Fruit fly (Drosophila melanogaster) whole organism, embryonic: ENCODE data around the gene RhoGAP19D.
A peak's percentile ranks its signal among the peaks of the same experiment; 100 is the strongest.

Experiments
- Abd-B ChIP-seq: fragments of 200-800 bp; sonication (Bioruptor generic); optimal IDR thresholded peaks from 2 replicates; lab custom pipeline; 2018; ENCODE audit warnings: missing biosample characterization, mild to moderate bottlenecking, missing genetic modification characterization, moderate library complexity
- Adf1 ChIP-seq: fragments of 200-800 bp; sonication (Bioruptor generic); IDR thresholded peaks from 2 replicates; pipeline ENCODE4 v1.3.6; 2022; ENCODE audit warnings: missing biosample characterization, missing genetic modification characterization
- Antp ChIP-seq: fragments of 200-800 bp; sonication (Bioruptor generic); optimal IDR thresholded peaks from 3 replicates; lab custom pipeline; 2016; ENCODE audit warnings: missing biosample characterization, missing genetic modification characterization
- Bdp1 ChIP-seq: fragments of 200-800 bp; sonication (Bioruptor generic); optimal IDR thresholded peaks from 3 replicates; lab custom pipeline; 2016; ENCODE audit warnings: missing biosample characterization, missing genetic modification characterization
- CG10147 ChIP-seq: fragments of 200-800 bp; sonication (Bioruptor generic); optimal IDR thresholded peaks from 2 replicates; lab custom pipeline; 2019; ENCODE audit warnings: missing biosample characterization, mild to moderate bottlenecking, missing genetic modification characterization, moderate library complexity
- CG10366 ChIP-seq: fragments of 200-800 bp; sonication (Bioruptor generic); IDR thresholded peaks from 2 replicates; pipeline ENCODE4 v1.3.6; 2022; ENCODE audit warnings: missing biosample characterization, missing genetic modification characterization
- CG17385 ChIP-seq: fragments of 200-800 bp; sonication (Bioruptor generic); optimal IDR thresholded peaks from 3 replicates; lab custom pipeline; 2018; ENCODE audit warnings: missing biosample characterization, mild to moderate bottlenecking, missing genetic modification characterization
- CG17612 ChIP-seq: fragments of 200-800 bp; sonication (Bioruptor generic); IDR thresholded peaks from 2 replicates; pipeline ENCODE4 v1.3.6; 2022; ENCODE audit warnings: missing biosample characterization, missing genetic modification characterization
- CG1832 ChIP-seq: fragments of 200-800 bp; sonication (Bioruptor generic); optimal IDR thresholded peaks from 2 replicates; lab custom pipeline; 2017; ENCODE audit warnings: missing biosample characterization, mild to moderate bottlenecking, missing genetic modification characterization, inconsistent platforms
- CG2875 ChIP-seq: fragments of 200-800 bp; sonication (Bioruptor generic); optimal IDR thresholded peaks from 2 replicates; lab custom pipeline; 2017; ENCODE audit warnings: missing biosample characterization, mild to moderate bottlenecking, missing genetic modification characterization, missing genetic modification reagents
- CG34376 ChIP-seq: fragments of 200-800 bp; sonication (Bioruptor generic); optimal IDR thresholded peaks from 2 replicates; lab custom pipeline; 2018; ENCODE audit warnings: missing biosample characterization, mild to moderate bottlenecking, missing genetic modification characterization
- CG4707 ChIP-seq: fragments of 200-800 bp; sonication (Bioruptor generic); optimal IDR thresholded peaks from 2 replicates; lab custom pipeline; 2018; ENCODE audit warnings: missing biosample characterization, mild to moderate bottlenecking, missing genetic modification characterization, moderate library complexity
- CG4820 ChIP-seq: fragments of 200-800 bp; sonication (Bioruptor generic); optimal IDR thresholded peaks from 3 replicates; lab custom pipeline; 2016; ENCODE audit warnings: missing biosample characterization, missing genetic modification characterization
- CG6175 ChIP-seq: fragments of 200-800 bp; sonication (Bioruptor generic); IDR thresholded peaks from 3 replicates; pipeline ENCODE4 v1.3.6; 2022; ENCODE audit warnings: missing biosample characterization, missing genetic modification characterization
- CG6813 ChIP-seq: fragments of 200-800 bp; sonication (Bioruptor generic); optimal IDR thresholded peaks from 2 replicates; lab custom pipeline; 2017; ENCODE audit warnings: missing biosample characterization, missing genetic modification characterization, mild to moderate bottlenecking, moderate library complexity, missing genetic modification reagents
- CG7786 ChIP-seq: fragments of 200-800 bp; sonication (Bioruptor generic); optimal IDR thresholded peaks from 2 replicates; lab custom pipeline; 2016; ENCODE audit warnings: missing biosample characterization, missing genetic modification characterization
- CG8765 ChIP-seq: fragments of 200-800 bp; sonication (Bioruptor generic); IDR thresholded peaks from 2 replicates; pipeline ENCODE4 v1.3.6; 2022; ENCODE audit warnings: missing biosample characterization, missing genetic modification characterization
- D19B ChIP-seq: fragments of 200-800 bp; sonication (Bioruptor generic); optimal IDR thresholded peaks from 2 replicates; lab custom pipeline; 2017; ENCODE audit warnings: missing biosample characterization, mild to moderate bottlenecking, missing genetic modification characterization
- Dad ChIP-seq: fragments of 200-800 bp; sonication (Bioruptor generic); optimal IDR thresholded peaks from 3 replicates; lab custom pipeline; 2016; ENCODE audit warnings: missing biosample characterization, missing genetic modification characterization
- Dip2 ChIP-seq: fragments of 200-800 bp; sonication (Bioruptor generic); IDR thresholded peaks from 2 replicates; pipeline ENCODE4 v1.3.6; 2022; ENCODE audit warnings: missing biosample characterization, missing genetic modification characterization
- Dp ChIP-seq: fragments of 200-800 bp; sonication (Bioruptor generic); optimal IDR thresholded peaks from 2 replicates; lab custom pipeline; 2018; ENCODE audit warnings: missing biosample characterization, mild to moderate bottlenecking, missing genetic modification characterization, moderate library complexity
- E2f1 ChIP-seq: fragments of 200-800 bp; sonication (Bioruptor generic); IDR thresholded peaks from 2 replicates; pipeline ENCODE4 v1.3.6; 2022; ENCODE audit warnings: missing biosample characterization, missing genetic modification characterization
- ERR ChIP-seq: fragments of 200-800 bp; sonication (Bioruptor generic); optimal IDR thresholded peaks from 2 replicates; lab custom pipeline; 2016; ENCODE audit warnings: missing biosample characterization, missing genetic modification characterization
- Hr3 ChIP-seq: fragments of 200-800 bp; sonication (Bioruptor generic); optimal IDR thresholded peaks from 3 replicates; lab custom pipeline; 2016; ENCODE audit warnings: missing biosample characterization, missing genetic modification characterization
- Pdp1 ChIP-seq, 2 experiments: fragments of 200-800 bp; sonication (Bioruptor generic); optimal IDR thresholded peaks; 3 replicates each; lab custom pipeline; 2016; ENCODE audit warnings: missing biosample characterization in 2 of 2, missing genetic modification characterization in 2 of 2, mild to moderate bottlenecking in 1 of 2, moderate library complexity in 1 of 2
- Sox102F ChIP-seq: fragments of 200-800 bp; sonication (Bioruptor generic); optimal IDR thresholded peaks from 2 replicates; lab custom pipeline; 2018; ENCODE audit warnings: missing biosample characterization, mild to moderate bottlenecking, missing genetic modification characterization, moderate library complexity
- Spps ChIP-seq: fragments of 200-800 bp; sonication (Bioruptor generic); optimal IDR thresholded peaks from 2 replicates; lab custom pipeline; 2018; ENCODE audit warnings: missing biosample characterization, mild to moderate bottlenecking, missing genetic modification characterization
- Sry-δ ChIP-seq: fragments of 200-800 bp; sonication (Bioruptor generic); optimal IDR thresholded peaks from 2 replicates; lab custom pipeline; 2016; ENCODE audit warnings: missing biosample characterization, missing genetic modification characterization
- Ssrp ChIP-seq: fragments of 200-800 bp; sonication (Bioruptor generic); optimal IDR thresholded peaks from 2 replicates; lab custom pipeline; 2018; ENCODE audit warnings: missing biosample characterization, mild to moderate bottlenecking, missing genetic modification characterization, moderate library complexity
- Trl ChIP-seq, 3 experiments: fragments of >200 bp in 2 of 3; fragments of 200-800 bp in 1 of 3; sonication (Bioruptor generic) in 1 of 3; optimal IDR thresholded peaks; 2 replicates in 1 of 3; 3 replicates in 2 of 3; lab custom pipeline; 2016 to 2017; ENCODE audit warnings: missing biosample characterization in 1 of 3, missing genetic modification characterization in 1 of 3
- ap ChIP-seq: fragments of 200-800 bp; sonication (Bioruptor generic); IDR thresholded peaks from 2 replicates; pipeline ENCODE4 v1.3.6; 2022; ENCODE audit warnings: missing biosample characterization, missing genetic modification characterization
- bsh ChIP-seq, 2 experiments: fragments of 200-800 bp; sonication (Bioruptor generic); optimal IDR thresholded peaks; 2 replicates each; lab custom pipeline; 2017 to 2018; ENCODE audit warnings: mild to moderate bottlenecking in 2 of 2, missing biosample characterization in 2 of 2, missing genetic modification characterization in 2 of 2, moderate library complexity in 1 of 2
- chinmo ChIP-seq: fragments of 200-800 bp; sonication (Bioruptor generic); IDR thresholded peaks from 4 replicates; pipeline ENCODE4 v1.3.6; 2022; ENCODE audit warnings: missing biosample characterization, missing genetic modification characterization; ENCODE audit not compliant: partially characterized antibody
- corto ChIP-seq: fragments of 200-800 bp; sonication (Bioruptor generic); optimal IDR thresholded peaks from 2 replicates; lab custom pipeline; 2016; ENCODE audit warnings: missing biosample characterization, mild to moderate bottlenecking, missing genetic modification characterization, moderate library complexity
- crol ChIP-seq: fragments of 200-800 bp; sonication (Bioruptor generic); IDR thresholded peaks from 2 replicates; pipeline ENCODE4 v1.3.6; 2022; ENCODE audit warnings: missing biosample characterization, missing genetic modification characterization
- dysf ChIP-seq: fragments of 200-800 bp; sonication (Bioruptor generic); IDR thresholded peaks from 3 replicates; pipeline ENCODE4 v1.3.6; 2022; ENCODE audit warnings: missing biosample characterization, missing genetic modification characterization
- fd102C ChIP-seq: fragments of 200-800 bp; sonication (Bioruptor generic); optimal IDR thresholded peaks from 2 replicates; lab custom pipeline; 2018; ENCODE audit warnings: missing biosample characterization, mild to moderate bottlenecking, missing genetic modification characterization, moderate library complexity
- fru ChIP-seq: fragments of >200 bp; optimal IDR thresholded peaks from 2 replicates; lab custom pipeline; 2017
- gem ChIP-seq: fragments of 200-800 bp; sonication (Bioruptor generic); optimal IDR thresholded peaks from 2 replicates; lab custom pipeline; 2019; ENCODE audit warnings: missing biosample characterization, mild to moderate bottlenecking, missing genetic modification characterization, moderate library complexity
- grau ChIP-seq: fragments of 200-800 bp; optimal IDR thresholded peaks from 3 replicates; lab custom pipeline; 2019; ENCODE audit warnings: missing biosample characterization, mild to moderate bottlenecking, missing genetic modification characterization, moderate library complexity
- kah ChIP-seq: fragments of 200-800 bp; sonication (Bioruptor generic); optimal IDR thresholded peaks from 2 replicates; lab custom pipeline; 2018; ENCODE audit warnings: missing biosample characterization, mild to moderate bottlenecking, missing genetic modification characterization
- kay ChIP-seq: fragments of 200-800 bp; sonication (Bioruptor generic); optimal IDR thresholded peaks from 2 replicates; lab custom pipeline; 2016; ENCODE audit warnings: missing biosample characterization, missing genetic modification characterization
- kni ChIP-seq: fragments of 200-800 bp; sonication (Bioruptor generic); optimal IDR thresholded peaks from 3 replicates; lab custom pipeline; 2017; ENCODE audit warnings: mild to moderate bottlenecking, missing biosample characterization, missing genetic modification reagents, missing genetic modification characterization
- lov ChIP-seq, 2 experiments: fragments of 200-800 bp in 1 of 2; fragments of >200 bp in 1 of 2; sonication (Bioruptor generic) in 1 of 2; IDR thresholded peaks in 1 of 2; optimal IDR thresholded peaks in 1 of 2; 2 replicates in 1 of 2; 3 replicates in 1 of 2; pipeline versions ENCODE4 v1.3.6 to Lab custom; 2017 to 2022; ENCODE audit warnings: missing biosample characterization in 1 of 2, missing genetic modification characterization in 1 of 2
- luna ChIP-seq: fragments of 200-800 bp; sonication (Bioruptor generic); optimal IDR thresholded peaks from 2 replicates; lab custom pipeline; 2016; ENCODE audit warnings: missing biosample characterization, missing genetic modification characterization
- slou ChIP-seq: fragments of 200-800 bp; sonication (Bioruptor generic); optimal IDR thresholded peaks from 3 replicates; lab custom pipeline; 2016; ENCODE audit warnings: missing biosample characterization, missing genetic modification characterization
- tup ChIP-seq: fragments of 200-800 bp; sonication (Bioruptor generic); optimal IDR thresholded peaks from 2 replicates; lab custom pipeline; 2016; ENCODE audit warnings: missing biosample characterization, mild to moderate bottlenecking, missing genetic modification characterization, moderate library complexity
- vvl ChIP-seq: fragments of 200-800 bp; sonication (Bioruptor generic); IDR thresholded peaks from 2 replicates; pipeline ENCODE4 v1.3.6; 2022; ENCODE audit warnings: missing biosample characterization, missing genetic modification characterization

Gene RhoGAP19D

DNA sequence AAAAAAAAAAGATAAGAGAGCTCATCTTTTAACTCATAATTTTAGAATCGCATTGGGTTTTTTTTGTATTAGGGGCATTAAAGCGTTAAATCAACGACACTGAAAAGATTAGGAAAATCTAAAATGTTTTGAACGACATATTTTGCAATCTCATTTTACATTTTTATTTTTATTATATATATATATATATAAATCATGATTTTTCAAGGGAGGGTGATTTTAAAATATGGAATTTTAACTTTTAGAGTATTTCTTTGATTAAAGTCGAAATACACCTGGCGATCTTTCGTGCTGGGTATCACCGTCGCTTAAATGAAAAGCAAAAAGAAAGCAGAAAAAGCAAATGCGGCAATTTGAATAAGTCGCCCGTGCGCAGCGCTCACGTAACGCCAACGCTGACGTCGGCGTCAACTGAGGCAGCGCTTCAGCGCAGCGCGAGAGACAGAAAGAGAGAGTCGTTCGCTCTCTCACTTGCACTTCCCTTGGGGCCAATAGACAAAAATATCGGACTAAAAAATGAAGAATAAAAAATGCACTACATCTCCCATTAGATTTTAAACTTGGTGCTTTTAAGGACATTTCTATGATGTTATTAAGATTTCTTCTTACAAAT lies 21.0 kb downstream of the RhoGAP19D start:
- TF ChIP-seq kay (GFP tag; lab: Kevin White, UChicago) (no peak), ERR (GFP tag; lab: Kevin White, UChicago) (no peak), CG6175 (GFP tag; lab: Robert Waterston, UW) (no peak), fru (no peak), Hr3 (peak; percentile 14), Ssrp (tag; lab: Kevin White, UChicago) (peak; percentile 33), Adf1 (peak; percentile 90), CG8765 (no peak), vvl (GFP tag; lab: Robert Waterston, UW) (peak; percentile 22; the same call in 1 of the 2 replicates), Trl (optimal IDR thresholded peaks at IDR 0.05; lab: Kevin White, UChicago) (peak; percentile 2 to 15), Trl (GFP tag; optimal IDR thresholded peaks at IDR 0.05; lab: Kevin White, UChicago) (no peak), lov (optimal IDR thresholded peaks at IDR 0.05; lab: Kevin White, UChicago) (no peak), lov (GFP tag; IDR thresholded peaks at IDR 0.05; lab: Robert Waterston, UW) (0 out of 3 replicates have a peak, but pooled peaks have one; percentile 36), D19B (GFP tag; lab: Kevin White, UChicago) (peak; percentile 55), CG10147 (GFP tag; lab: Kevin White, UChicago) (no peak), chinmo (GFP tag; lab: Robert Waterston, UW) (0 out of 4 replicates have a peak, but pooled peaks have one; percentile 28), Abd-B (peak; percentile 3), CG1832 (GFP tag; lab: Kevin White, UChicago) (peak; percentile 68), slou (GFP tag; lab: Kevin White, UChicago) (no peak), gem (tag; lab: Kevin White, UChicago) (peak; percentile 49), Pdp1 (GFP tag; optimal IDR thresholded peaks at IDR 0.05; lab: Kevin White, UChicago) (peak in 1 of 2 experiments; percentile 85), bsh (GFP tag; optimal IDR thresholded peaks at IDR 0.05; lab: Kevin White, UChicago) (peak in 1 of 2 experiments; percentile 10), Sox102F (peak; percentile 68), grau (peak; percentile 10)

DNA sequence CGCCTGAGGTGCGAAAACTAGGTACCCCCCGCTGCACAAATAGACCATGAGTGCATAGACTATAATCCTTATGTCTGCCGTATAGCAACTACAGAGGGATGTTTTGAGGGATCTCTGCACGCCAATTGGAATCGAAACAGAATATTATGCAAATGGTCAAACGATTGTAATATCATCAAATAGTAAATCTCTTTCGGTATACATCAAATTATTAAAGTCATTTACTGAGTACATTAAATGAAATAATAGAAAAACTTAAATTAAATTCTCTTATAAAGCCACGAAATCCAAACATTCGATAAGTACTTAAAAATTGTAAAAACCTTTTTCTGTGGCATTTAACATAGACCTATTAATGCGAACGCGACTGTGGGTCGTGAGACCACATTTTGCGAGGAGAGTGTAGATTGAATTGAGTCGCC lies 21.8 kb downstream of the RhoGAP19D start:
- TF ChIP-seq crol: no peak
- TF ChIP-seq CG4820 (GFP tag; lab: Kevin White, UChicago): peak; percentile 36
- no peak for TF ChIP-seq Dad
- TF ChIP-seq fd102C (GFP tag; lab: Kevin White, UChicago): no peak
- no peak for TF ChIP-seq Sry-δ
- peak; percentile 63 for TF ChIP-seq dysf (GFP tag; lab: Robert Waterston, UW)
- peak; percentile 40 for TF ChIP-seq Spps
- TF ChIP-seq Dp (GFP tag; lab: Kevin White, UChicago): no peak
- peak; percentile 6 for TF ChIP-seq CG34376 (GFP tag; lab: Kevin White, UChicago)
- TF ChIP-seq Dip2 (GFP tag; lab: Robert Waterston, UW): no peak
- TF ChIP-seq CG17385 (GFP tag; lab: Kevin White, UChicago): peak; percentile 73
- peak; percentile 38 for TF ChIP-seq Antp (GFP tag; lab: Kevin White, UChicago)
- TF ChIP-seq CG7786 (GFP tag; lab: Kevin White, UChicago): no peak
- TF ChIP-seq kni (GFP tag; lab: Kevin White, UChicago): peak; percentile 1
- TF ChIP-seq Bdp1 (GFP tag; lab: Kevin White, UChicago): no peak
- no peak for TF ChIP-seq kah (GFP tag; lab: Kevin White, UChicago)
- TF ChIP-seq luna (GFP tag; lab: Kevin White, UChicago): no peak
- peak; percentile 8 for TF ChIP-seq CG6813 (GFP tag; lab: Kevin White, UChicago)
- no peak; the same call in 1 of the 2 replicates for TF ChIP-seq CG10366
- peak; percentile 20 for TF ChIP-seq CG2875 (GFP tag; lab: Kevin White, UChicago)
- TF ChIP-seq gem (tag; lab: Kevin White, UChicago): peak; percentile 78
- TF ChIP-seq E2f1 (GFP tag; lab: Robert Waterston, UW): no peak
- no peak for TF ChIP-seq CG4707
- TF ChIP-seq tup (GFP tag; lab: Kevin White, UChicago): no peak
- no peak for TF ChIP-seq D19B (GFP tag; lab: Kevin White, UChicago)
- no peak for TF ChIP-seq Adf1
- no peak for TF ChIP-seq corto (GFP tag; lab: Kevin White, UChicago)
- TF ChIP-seq CG17612 (GFP tag; lab: Robert Waterston, UW): no peak
- TF ChIP-seq CG8765: no peak
- no peak for TF ChIP-seq ap (GFP tag; lab: Robert Waterston, UW)
